Worm (Caenorhabditis elegans) whole organism, early embryonic: ENCODE measurements around the gene mrps-22.

ENCODE experiments used
- ama-1 ChIP-seq: fragments of 150-350 bp; optimal IDR thresholded peaks from 2 replicates; lab custom pipeline; 2014
- ceh-36 ChIP-seq: sonication (generic microtip); optimal IDR thresholded peaks from 2 replicates; lab custom pipeline; 2016; ENCODE audit warnings: missing genetic modification characterization, inconsistent platforms, missing compliant biosample characterization
- flt-1 ChIP-seq: fragments of 200-800 bp; sonication (Bioruptor generic); IDR thresholded peaks from 2 replicates; pipeline ENCODE4 v1.3.6; 2022; ENCODE audit warnings: missing genetic modification characterization, missing compliant biosample characterization
- hnd-1 ChIP-seq: sonication (generic microtip); optimal IDR thresholded peaks from 2 replicates; lab custom pipeline; 2016; ENCODE audit warnings: missing genetic modification characterization, missing compliant biosample characterization
- sea-1 ChIP-seq: fragments of 200-800 bp; sonication (Bioruptor generic); conservative IDR thresholded peaks from 2 replicates; pipeline ENCODE4 v1.3.6; 2022; ENCODE audit warnings: missing genetic modification characterization, missing compliant biosample characterization
- tra-4 ChIP-seq: sonication (generic microtip); optimal IDR thresholded peaks from 2 replicates; lab custom pipeline; 2017; ENCODE audit warnings: missing genetic modification characterization, missing compliant biosample characterization

DNA sequence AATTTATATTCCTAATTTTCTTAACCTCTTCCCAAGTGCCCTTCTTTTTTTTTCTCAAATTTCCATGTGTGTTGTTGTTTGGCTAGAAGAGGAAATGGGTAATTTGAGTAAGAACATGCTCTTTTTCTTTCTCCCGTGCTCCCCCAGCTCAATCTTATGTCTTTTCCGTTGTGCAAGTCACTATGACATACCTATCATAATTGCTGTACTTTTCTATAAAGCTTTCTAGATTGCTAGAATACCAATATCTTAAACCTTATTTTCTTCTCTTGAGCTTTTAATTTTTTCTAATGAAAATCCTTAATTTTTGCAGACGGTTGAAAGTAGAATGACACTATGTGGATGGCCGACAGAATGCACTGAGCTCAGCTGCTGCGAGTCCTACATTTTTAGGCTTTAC, 12.1 kb upstream of the mrps-22 start, which contains the start of gene txt-13:
- TF ChIP-seq hnd-1 (tag; lab: Kevin White, UChicago) (no peak), tra-4 (tag; lab: Kevin White, UChicago) (no peak), ama-1 (lab: Kevin White, UChicago) (no peak), sea-1 (GFP tag; lab: Robert Waterston, UW) (no peak), flt-1 (no peak), ceh-36 (tag; lab: Kevin White, UChicago) (no peak)
